Worm (Caenorhabditis elegans): Measurements from ENCODE around the gene Y48A6B.8.

The Y48A6B.8 gene

DNA sequence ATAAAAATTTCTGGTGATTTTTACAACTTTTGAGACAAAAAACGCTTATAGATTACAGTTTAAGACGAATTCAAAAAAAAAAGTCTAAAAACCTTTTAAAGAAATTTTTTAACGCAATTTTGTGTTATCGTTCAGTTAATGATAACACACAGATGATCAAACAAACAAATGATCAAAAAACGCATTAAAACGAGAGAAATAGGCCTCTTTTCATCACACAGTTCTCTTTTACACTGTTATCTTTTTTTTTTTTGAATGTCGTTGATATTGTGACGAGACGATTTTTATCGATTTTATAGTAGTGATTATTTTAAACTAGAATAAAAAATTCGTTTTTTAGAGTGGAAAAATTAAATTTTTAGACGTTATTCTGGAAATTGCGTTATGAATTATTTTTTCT, 30.5 kb upstream of the Y48A6B.8 start (continued):
- TF ChIP-seq nhr-111 (GFP tag; optimal IDR thresholded peaks at IDR 0.05) (no peak), sdz-12 (GFP tag; optimal IDR thresholded peaks at IDR 0.05) (no peak), attf-4 (tag; optimal IDR thresholded peaks at IDR 0.05) (no peak), snpc-4 (tag; optimal IDR thresholded peaks at IDR 0.05) (no peak), dmd-6 (GFP tag; IDR thresholded peaks at IDR 0.05) (peak; percentile 51), F49E8.2 (tag; optimal IDR thresholded peaks at IDR 0.05; ENCODE audit: borderline replicate concordance) (no peak), mxl-3 (GFP tag; optimal IDR thresholded peaks at IDR 0.05) (no peak), lin-15B (tag; optimal IDR thresholded peaks at IDR 0.05) (no peak)

DNA sequence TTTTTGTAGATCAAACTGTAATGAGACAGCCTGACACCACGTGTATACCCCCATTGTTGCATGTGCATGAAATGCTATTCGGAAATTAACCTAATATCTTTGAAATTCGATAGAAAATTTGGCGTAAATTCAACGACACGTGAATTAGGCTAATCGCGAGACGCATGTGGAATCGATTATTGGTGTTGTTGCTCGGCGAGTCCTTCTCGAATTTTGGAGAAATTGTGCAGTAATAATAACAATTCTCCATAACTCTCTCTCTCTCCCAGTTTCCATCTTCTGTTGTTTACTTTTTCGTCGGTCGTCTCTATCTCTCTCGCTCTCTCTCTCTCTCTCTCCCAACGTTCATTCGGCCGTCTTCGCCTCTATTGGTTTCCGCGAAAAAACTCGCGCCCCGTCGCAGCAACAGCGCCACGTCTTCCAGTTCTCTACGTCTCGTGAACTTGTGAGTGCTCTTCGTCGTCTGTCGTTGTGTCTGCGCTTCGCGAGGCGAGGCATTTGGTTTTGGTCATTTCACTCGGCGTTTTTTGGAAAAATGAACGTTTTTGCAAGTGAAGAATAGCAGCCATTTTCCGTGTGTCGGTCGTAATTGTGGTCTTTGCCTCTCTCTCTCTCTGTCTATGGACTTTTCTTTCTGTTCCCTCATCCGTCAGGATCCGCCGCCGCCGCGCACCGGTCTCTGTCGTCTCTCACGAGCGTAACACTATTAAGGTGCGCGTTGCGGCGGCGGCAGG, 25.5 kb upstream of the Y48A6B.8 start:
- TF ChIP-seq snpc-4 (tag; optimal IDR thresholded peaks at IDR 0.05) (no peak), daf-8 (GFP tag; IDR thresholded peaks at IDR 0.05) (no peak), ceh-20 (GFP tag; IDR thresholded peaks at IDR 0.05) (no peak), attf-4 (tag; optimal IDR thresholded peaks at IDR 0.05) (no peak), mep-1 (tag; optimal IDR thresholded peaks at IDR 0.05) (peak; percentile 73), dmd-6 (GFP tag; IDR thresholded peaks at IDR 0.05) (peak; percentile 66), hlh-30 (tag; optimal IDR thresholded peaks at IDR 0.05; ENCODE audit: insufficient read depth) (peak; percentile 88), lsy-2 (tag; optimal IDR thresholded peaks at IDR 0.05) (peak in 1 of 2 experiments; percentile 67), Y75B8A.6 (GFP tag; IDR thresholded peaks at IDR 0.05) (no peak), vab-7 (GFP tag; IDR thresholded peaks at IDR 0.05) (no peak), nhr-102 (tag; optimal IDR thresholded peaks at IDR 0.05) (peak; percentile 18), zfp-2 (tag; optimal IDR thresholded peaks at IDR 0.05) (no peak), F44E2.7 (GFP tag; IDR thresholded peaks at IDR 0.05) (no peak), ceh-82 (tag; optimal IDR thresholded peaks at IDR 0.05) (no peak), ctbp-1 (GFP tag; IDR thresholded peaks at IDR 0.05) (peak; percentile 70), Y48G9A.11 (GFP tag; IDR thresholded peaks at IDR 0.05) (no peak), ceh-62 (tag; optimal IDR thresholded peaks at IDR 0.05) (no peak), Y105C5A.15 (GFP tag; IDR thresholded peaks at IDR 0.05) (no peak), zip-2 (tag; optimal IDR thresholded peaks at IDR 0.05) (peak; percentile 21), daf-16 (GFP tag; optimal IDR thresholded peaks at IDR 0.05) (no peak), daf-16 (tag; optimal IDR thresholded peaks at IDR 0.05) (peak; percentile 52), skn-1 (tag; optimal IDR thresholded peaks at IDR 0.05) (no peak), hif-1 (tag; optimal IDR thresholded peaks at IDR 0.05) (peak in 1 of 2 experiments; percentile 50), nhr-41 (GFP tag; IDR thresholded peaks at IDR 0.05) (no peak), pqm-1 (tag; optimal IDR thresholded peaks at IDR 0.05) (no peak), tra-1 (GFP tag; IDR thresholded peaks at IDR 0.05) (no peak), egl-43 (GFP tag; IDR thresholded peaks at IDR 0.05) (peak; percentile 69; the same call in 1 of the 2 replicates), egl-27 (tag; optimal IDR thresholded peaks at IDR 0.05) (no peak), rbr-2 (tag; optimal IDR thresholded peaks at IDR 0.05) (peak; percentile 82), zfp-3 (GFP tag; conservative IDR thresholded peaks at IDR 0.05) (no peak), tag-97 (GFP tag; IDR thresholded peaks at IDR 0.05) (no peak), saeg-2 (GFP tag; IDR thresholded peaks at IDR 0.05) (no peak), aly-2 (tag; optimal IDR thresholded peaks at IDR 0.05) (no peak), set-16 (GFP tag; IDR thresholded peaks at IDR 0.05) (peak; percentile 69), spr-1 (tag; optimal IDR thresholded peaks at IDR 0.05) (peak; percentile 64), lin-39 (tag; optimal IDR thresholded peaks at IDR 0.05) (no peak), T20F7.1 (GFP tag; optimal IDR thresholded peaks at IDR 0.05) (no peak), lim-7 (GFP tag; IDR thresholded peaks at IDR 0.05) (no peak), aha-1 (tag) (peak; percentile 19), ztf-7 (tag; optimal IDR thresholded peaks at IDR 0.05) (no peak), nhr-77 (tag; optimal IDR thresholded peaks at IDR 0.05) (peak; percentile 7), ceh-28 (tag; optimal IDR thresholded peaks at IDR 0.05) (no peak), nhr-28 (tag; optimal IDR thresholded peaks at IDR 0.05) (peak; percentile 64), lin-29 (GFP tag; IDR thresholded peaks at IDR 0.05) (no peak), ceh-32 (tag; optimal IDR thresholded peaks at IDR 0.05; ENCODE audit: poor library complexity) (peak; percentile 19)
